Fruit fly (Drosophila melanogaster) Kc167 (cell line): ENCODE results near the gene Srlp.

Experiments used
- Myc ChIP-seq: fragments of >200 bp; optimal IDR thresholded peaks from 2 replicates; lab custom pipeline; 2017; ENCODE audit warnings: missing external identifiers
- Sin3A ChIP-seq: fragments of >200 bp; optimal IDR thresholded peaks from 2 replicates; lab custom pipeline; 2018; ENCODE audit warnings: missing external identifiers
- h ChIP-seq: fragments of >200 bp; optimal IDR thresholded peaks from 3 replicates; lab custom pipeline; 2018; ENCODE audit warnings: missing external identifiers
- insv ChIP-seq: fragments of >200 bp; optimal IDR thresholded peaks from 3 replicates; lab custom pipeline; 2018; ENCODE audit warnings: missing external identifiers
- psq ChIP-seq: fragments of >200 bp; optimal IDR thresholded peaks from 2 replicates; lab custom pipeline; 2017; ENCODE audit warnings: missing external identifiers
- ttk ChIP-seq: sonication (Bioruptor generic); optimal IDR thresholded peaks from 2 replicates; lab custom pipeline; 2017; ENCODE audit warnings: missing external identifiers

Gene Srlp

DNA sequence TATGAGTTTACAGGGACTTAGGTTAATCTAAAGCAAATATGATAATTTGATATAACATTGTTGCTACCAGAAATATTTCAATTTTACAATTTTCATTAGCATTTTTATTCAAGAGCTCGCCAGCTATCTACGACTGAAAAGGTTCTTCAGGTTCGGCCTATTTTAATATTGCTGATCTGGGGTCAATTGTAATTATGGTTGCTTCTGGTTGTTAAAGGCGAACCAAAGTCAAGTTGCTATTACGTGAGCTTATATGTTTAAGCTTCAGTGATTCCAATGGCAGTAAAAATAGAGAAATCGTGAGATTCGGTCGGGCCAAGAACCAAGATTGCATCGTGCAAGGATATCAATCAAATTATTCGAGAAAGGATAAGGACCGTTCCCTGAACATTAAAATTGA, 2.0 kb downstream of the Srlp start, which contains the start of gene Desat2:
Gene Desat2 (plus strand): TSS at position 301 of the 400 bp plus-strand sequence.
- TF ChIP-seq insv (no peak), Myc (no peak), ttk (no peak), psq (lab: Kevin White, UChicago) (no peak), Sin3A (no peak), h (lab: Kevin White, UChicago) (no peak)

DNA sequence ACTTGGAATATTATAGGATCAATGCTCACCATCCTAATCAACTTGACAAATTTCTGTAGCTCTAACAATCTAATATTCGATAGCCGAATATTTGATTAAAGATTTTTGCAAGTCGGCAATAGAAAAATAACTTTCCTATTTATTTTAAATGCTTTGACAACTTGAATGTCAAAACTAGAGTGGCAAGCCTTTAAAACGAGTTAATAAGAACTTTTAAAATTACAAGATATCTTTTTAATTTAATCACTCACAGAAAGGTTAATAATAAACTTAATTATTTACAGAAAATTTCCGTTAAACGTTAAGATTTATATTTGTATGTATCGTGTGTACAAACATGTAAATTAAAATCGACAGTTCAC, 5.1 kb downstream of the Srlp start, which contains the start of the genes CG17207 and CG46427:
Gene CG17207 (minus strand): TSS at position 101 of the 362 bp plus-strand sequence.
Gene CG46427 (minus strand): TSS at position 101 of the 362 bp plus-strand sequence.
- no peak for TF ChIP-seq insv
- TF ChIP-seq Myc = no peak
- TF ChIP-seq ttk = no peak
- no peak for TF ChIP-seq h (lab: Kevin White, UChicago)
- TF ChIP-seq Sin3A = no peak
- no peak for TF ChIP-seq psq (lab: Kevin White, UChicago)

DNA sequence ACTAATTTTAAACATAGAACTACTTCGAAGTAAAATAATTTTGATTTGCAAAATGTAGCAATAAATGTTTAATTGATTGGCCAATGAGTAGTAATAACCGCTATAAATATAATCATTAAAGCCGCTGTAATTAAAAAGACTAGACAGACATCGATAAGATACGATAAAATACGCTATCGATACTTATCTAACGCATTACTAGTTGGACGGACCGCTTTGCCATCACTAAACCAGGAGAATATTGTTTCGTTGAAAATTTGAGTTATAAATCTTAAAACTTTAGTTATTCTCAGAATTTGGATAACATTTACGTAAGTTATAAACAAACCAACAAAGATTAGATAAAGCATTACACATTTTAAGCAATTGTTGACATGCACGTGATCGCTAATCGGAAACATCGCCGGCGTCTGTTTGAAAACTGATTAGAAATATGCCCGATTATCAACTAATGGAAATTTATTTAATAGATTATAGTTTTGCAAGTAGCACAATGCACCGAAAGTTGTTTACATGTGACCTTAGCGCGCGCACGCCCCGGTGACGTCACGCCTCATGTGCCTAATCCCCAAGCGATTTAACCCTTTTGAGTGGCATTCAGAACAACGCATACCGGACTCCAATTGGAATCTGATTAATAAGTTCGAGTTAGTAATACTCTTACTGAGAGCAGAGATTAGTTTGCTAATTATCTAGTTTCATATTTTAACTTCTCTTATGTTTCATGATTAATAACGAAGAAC, 5.7 kb downstream of the Srlp start, which contains the start of gene Desat1:
Gene Desat1 (plus strand): TSS at position 200 of the 743 bp plus-strand sequence.
- TF ChIP-seq psq (lab: Kevin White, UChicago) = no peak
- no peak for TF ChIP-seq Sin3A
- TF ChIP-seq h (lab: Kevin White, UChicago) = no peak
- TF ChIP-seq Myc = no peak
- no peak for TF ChIP-seq insv
- TF ChIP-seq ttk = no peak

DNA sequence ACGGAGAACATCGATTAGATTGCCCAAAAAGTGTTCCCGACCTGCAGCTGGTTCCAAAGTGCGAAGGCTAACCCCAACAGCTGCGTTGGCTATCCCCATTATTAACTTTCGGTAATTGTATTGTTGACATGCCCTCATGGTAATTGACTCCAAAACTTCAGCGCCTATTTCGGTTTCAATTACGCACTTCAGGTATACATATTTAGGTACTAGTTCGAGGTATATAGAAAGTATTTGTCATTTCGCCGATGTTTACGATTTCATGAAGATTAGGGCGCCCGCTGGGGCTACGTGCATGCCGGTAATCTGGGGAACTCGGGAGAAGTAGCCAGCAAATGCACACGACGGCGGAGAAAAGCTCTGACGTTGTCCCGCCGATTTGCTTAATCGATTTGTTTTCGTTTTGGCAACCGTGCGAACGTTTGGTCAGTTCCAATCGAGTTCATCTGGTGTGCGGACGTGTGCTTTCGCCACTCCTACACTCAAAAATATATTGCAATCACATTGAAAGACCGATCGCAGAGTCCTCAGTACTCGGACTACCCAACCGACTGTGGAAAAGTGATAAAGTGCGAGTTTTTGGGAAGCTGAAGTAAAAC, 7.2 kb downstream of the Srlp start:
- no peak for TF ChIP-seq Myc

DNA sequence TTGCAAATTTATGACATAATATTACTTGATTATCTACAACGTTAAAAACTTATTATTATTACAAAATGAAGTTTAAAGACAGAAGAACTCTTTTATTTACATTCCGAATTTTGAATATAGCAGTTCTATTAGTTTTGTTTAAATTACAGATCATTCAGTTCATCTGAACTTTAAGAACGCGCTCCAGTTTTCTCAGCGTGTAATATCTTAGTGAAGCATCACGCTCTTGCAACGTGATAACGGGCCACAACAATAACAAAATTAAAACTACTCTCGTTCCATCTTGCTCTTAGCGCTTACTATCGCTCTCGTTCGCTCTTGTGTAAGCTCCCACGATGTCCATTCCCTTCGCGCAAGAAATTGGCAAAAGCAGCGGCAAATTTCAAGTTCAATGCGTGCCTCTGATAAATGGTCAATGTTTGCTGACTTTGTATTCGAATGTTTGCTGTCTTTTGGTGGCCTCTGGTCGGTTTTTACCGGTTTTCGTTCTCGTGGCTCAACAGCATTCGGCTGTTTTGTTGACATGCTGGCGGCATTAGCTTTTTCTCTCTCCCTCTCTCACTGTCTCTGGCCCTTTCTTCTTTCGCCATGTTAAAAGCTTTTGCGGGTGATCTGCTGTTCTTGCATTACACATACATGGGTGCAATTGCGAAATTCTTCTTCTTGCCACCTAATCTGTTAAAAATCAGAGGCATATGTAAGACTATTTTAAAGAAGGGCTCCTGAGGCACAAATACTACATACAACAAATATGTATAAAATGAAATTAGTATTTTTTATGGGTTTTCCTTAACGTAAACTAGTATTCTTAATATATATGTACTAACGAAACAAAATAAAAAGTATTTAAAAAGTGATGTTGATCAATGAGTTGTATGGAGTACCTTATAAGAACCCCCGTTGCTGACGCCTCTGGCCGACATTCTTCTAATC, 9.0 kb downstream of the Srlp start:
- TF ChIP-seq Sin3A = no peak
- no peak for TF ChIP-seq h (lab: Kevin White, UChicago)
- TF ChIP-seq ttk = no peak
- no peak for TF ChIP-seq insv
- no peak for TF ChIP-seq psq (lab: Kevin White, UChicago)
- TF ChIP-seq Myc = no peak

DNA sequence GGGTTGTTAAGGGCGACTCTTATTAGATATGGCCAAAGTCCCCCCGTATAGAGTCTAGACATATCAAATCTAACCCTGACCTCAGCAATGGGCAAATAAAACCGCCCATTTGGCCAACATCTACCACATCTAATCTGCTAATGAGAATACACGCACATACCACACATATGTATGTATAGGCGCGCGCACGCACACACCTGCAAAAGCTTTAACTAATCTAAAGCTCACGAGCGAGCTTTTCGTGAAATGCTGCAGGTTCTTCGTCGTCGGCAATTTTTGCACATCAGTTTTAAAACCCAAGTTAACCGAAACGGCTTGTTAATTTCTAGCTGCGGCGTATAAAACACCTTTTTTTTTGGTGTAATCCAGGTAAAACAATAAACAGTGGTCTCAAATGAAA, 9.9 kb downstream of the Srlp start:
- no peak for TF ChIP-seq psq (lab: Kevin White, UChicago)
- TF ChIP-seq h (lab: Kevin White, UChicago) = no peak
- no peak for TF ChIP-seq Sin3A
- no peak for TF ChIP-seq Myc
- no peak for TF ChIP-seq insv
- no peak for TF ChIP-seq ttk

DNA sequence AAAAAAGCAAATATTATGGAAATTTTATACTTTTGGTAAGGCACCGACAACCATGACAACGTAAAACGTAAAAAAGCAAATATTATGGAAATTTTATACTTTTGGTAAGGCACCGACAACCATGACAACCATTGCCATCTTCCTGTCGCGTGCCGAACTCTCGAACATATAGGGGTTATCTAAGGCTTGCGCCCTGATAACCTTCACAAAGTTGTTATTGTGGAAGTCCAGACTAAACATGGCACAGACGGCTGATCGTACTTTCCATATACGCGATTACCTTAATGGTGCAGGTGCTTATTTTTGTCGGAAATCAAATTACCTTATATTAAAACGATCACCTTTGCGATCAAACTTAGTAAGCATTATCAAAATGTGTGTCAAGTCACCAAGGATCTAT, 11.6 kb downstream of the Srlp start:
- TF ChIP-seq h (lab: Kevin White, UChicago) (no peak), psq (lab: Kevin White, UChicago) (no peak), Myc (no peak), Sin3A (no peak), ttk (no peak), insv (no peak)

DNA sequence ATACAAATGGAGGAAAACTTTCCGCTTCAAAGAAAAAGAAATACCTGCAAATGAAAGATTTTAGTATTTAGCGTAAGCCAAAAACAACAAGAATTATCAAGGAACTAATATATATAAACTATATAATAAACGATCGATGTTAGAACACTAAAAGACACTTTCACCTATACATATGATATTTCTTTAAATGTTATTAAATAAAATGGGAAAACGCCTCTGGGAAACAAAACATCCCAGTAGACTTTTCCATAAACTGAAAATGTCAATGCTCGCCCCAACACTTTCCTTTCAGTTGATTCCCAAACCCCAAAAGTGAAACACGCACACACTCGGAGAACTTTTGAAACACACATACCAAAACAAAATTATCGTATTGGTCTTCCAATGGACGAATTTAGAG, 13.5 kb downstream of the Srlp start, which contains the start of gene vrs:
Gene vrs (plus strand): TSS at position 301 of the 400 bp plus-strand sequence.
- TF ChIP-seq insv (no peak), Myc (no peak), psq (lab: Kevin White, UChicago) (no peak), Sin3A (no peak), ttk (no peak)

DNA sequence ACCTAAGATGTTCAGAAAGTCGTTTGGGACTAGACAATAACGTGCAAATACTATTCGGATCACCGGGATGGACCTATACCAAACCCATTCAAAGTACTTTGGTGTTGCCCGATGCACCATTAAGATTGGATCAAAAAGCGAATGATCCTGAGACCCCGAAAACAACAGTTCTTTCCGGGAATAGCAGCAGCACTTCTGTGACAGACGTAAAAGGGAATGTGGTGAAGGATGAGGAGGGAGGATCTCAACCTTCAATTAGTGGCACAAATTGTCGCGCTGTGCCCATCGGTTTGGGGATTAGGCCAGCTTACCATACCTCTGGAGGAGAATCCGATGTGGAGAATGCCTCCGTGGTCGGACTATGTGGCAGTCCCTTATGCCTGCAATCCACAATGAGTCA, 14.4 kb downstream of the Srlp start:
- no peak for TF ChIP-seq psq (lab: Kevin White, UChicago)
- no peak for TF ChIP-seq insv
- TF ChIP-seq h (lab: Kevin White, UChicago) = no peak
- no peak for TF ChIP-seq ttk
- no peak for TF ChIP-seq Sin3A

DNA sequence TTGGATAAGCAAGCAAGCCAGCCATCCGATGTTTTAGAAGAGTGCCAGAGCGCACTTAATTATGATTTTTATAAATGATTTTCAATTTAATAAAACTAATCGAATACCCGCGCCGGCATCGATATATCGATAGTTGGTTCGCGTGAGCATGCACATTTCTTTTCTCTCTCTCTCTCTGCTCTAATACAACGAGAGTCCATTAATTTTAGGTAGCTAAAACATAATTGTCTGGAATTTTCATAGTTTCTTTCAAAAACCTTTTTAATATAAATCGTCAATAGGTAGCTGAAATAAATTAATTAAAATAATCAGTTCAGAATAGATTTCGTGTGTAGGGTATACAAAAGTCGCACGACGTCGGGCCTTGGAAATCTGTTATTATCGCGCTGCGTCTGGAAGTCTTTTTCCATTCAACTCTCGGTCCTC, 15.0 kb downstream of the Srlp start, which contains the start of gene CG18549:
Gene CG18549 (plus strand): TSS at position 408 of the 426 bp plus-strand sequence.
- TF ChIP-seq psq (lab: Kevin White, UChicago) (no peak), ttk (no peak), h (lab: Kevin White, UChicago) (no peak), Sin3A (no peak), insv (no peak), Myc (no peak)

DNA sequence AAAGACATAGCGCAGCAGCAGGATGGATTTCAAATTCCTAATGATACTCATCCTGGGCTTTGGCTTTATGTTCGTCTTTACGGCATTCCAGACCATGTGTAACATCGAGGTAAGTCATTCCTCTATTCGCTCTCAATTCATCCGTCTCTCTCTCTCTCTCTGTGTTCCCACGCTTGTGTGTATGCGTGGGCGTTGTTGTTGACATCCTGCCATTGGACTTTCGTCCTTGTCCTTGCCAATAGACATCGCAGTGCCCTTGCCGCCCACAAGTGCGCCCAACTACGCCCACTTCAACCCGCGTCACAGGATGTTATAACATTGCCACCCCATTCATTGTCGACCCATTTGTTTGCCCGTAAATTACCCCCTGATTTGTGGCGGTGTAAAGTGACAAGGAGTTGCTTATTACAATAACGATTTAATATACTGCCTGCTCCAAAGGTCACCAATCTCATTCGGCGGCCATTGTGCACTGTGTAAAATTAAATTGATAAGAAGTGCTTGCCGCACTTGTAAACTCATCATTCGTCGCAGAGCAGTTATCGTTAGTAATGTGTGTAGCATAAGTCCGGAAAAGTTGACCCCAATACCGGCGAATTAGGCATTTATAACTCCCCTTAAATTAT, 15.8 kb downstream of the Srlp start:
- no peak for TF ChIP-seq ttk
- TF ChIP-seq Myc = no peak
- TF ChIP-seq psq (lab: Kevin White, UChicago) = no peak
- TF ChIP-seq h (lab: Kevin White, UChicago) = no peak
- no peak for TF ChIP-seq Sin3A
- TF ChIP-seq insv = no peak

DNA sequence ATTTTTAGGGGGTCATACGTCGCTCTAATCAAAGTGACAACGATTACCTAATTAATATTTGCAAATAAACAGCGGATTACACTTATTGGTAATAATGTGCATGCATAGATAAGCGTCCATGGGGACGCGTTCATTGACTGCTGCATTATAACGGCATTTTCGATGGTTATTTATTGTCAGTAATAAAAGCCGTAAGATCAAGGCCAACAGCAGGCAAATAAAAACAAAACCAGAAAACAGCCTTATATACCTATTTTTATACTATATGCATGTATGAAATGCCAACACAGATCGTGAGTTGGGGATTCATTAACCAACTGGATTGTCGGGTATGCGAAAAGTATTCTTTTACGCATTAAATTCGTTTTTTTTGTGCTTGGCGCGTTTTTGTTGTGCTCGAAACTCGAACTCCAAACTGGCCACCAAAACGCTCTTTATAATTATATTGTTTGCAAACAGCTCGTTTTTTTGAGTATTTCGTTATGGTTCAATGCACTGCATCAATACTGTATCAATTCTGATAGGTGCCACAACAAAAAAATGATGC, 16.9 kb downstream of the Srlp start:
- TF ChIP-seq h (lab: Kevin White, UChicago) (no peak), psq (lab: Kevin White, UChicago) (no peak), Sin3A (no peak), Myc (no peak), ttk (no peak), insv (no peak)
